Worm (Caenorhabditis elegans): ENCODE data around the gene ser-6.

DNA sequence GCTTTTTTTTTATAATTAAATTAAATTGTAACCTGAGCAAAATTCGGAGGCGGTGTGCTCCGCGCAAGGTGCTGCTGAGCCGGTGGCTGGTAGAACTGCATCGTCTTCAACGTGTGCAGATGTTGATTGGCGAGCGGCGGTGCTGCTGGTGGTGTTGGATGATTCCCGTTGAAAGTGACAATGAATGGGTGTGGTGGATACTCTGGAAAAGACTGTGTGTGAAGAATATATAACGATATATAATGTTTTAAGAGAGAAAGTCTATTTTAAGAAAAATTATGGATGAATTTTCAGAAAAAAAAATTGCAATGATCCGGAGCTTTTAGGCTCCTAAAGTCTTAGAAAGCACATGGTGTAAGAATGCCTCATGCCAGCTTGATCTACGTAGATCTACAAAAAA, 35.5 kb downstream of the ser-6 start, which contains the start of gene Y54G2A.26:
- TF ChIP-seq fkh-4 (tag; optimal IDR thresholded peaks at IDR 0.05; ENCODE audit: borderline replicate concordance) = no peak
- no peak for TF ChIP-seq ztf-4 (tag; optimal IDR thresholded peaks at IDR 0.05)
